Worm (Caenorhabditis elegans): ENCODE results near the gene F56D6.21.

F56D6.21 gene

ce11 chrIV:3892027-3892426, 12.7 kb upstream of the F56D6.21 start, which contains the start of gene F56D6.9:
F56D6.9 (plus strand) TSS chrIV:3892327.
- TF ChIP-seq unc-62 (GFP tag; optimal IDR thresholded peaks at IDR 0.05): no peak
- no peak for TF ChIP-seq fkh-3 (tag; optimal IDR thresholded peaks at IDR 0.05)
- TF ChIP-seq unc-130 (GFP tag; optimal IDR thresholded peaks at IDR 0.05): no peak
- TF ChIP-seq sdz-38 (tag; optimal IDR thresholded peaks at IDR 0.05): no peak
- no peak for TF ChIP-seq ZK185.1 (tag; optimal IDR thresholded peaks at IDR 0.05; ENCODE audit: poor library complexity, severe bottlenecking)
- no peak for TF ChIP-seq nhr-90 (tag; optimal IDR thresholded peaks at IDR 0.05)
- TF ChIP-seq akir-1 (GFP tag; optimal IDR thresholded peaks at IDR 0.05): no peak

- TF ChIP-seq hrde-1 (tag; optimal IDR thresholded peaks at IDR 0.05; ENCODE audit: borderline replicate concordance) (no peak), F49E8.2 (tag; optimal IDR thresholded peaks at IDR 0.05; ENCODE audit: insufficient read depth) (no peak), Y95B8A.8 (GFP tag; IDR thresholded peaks at IDR 0.05) (no peak), hlh-26 (GFP tag; conservative IDR thresholded peaks at IDR 0.05) (no peak), ceh-40 (GFP tag; IDR thresholded peaks at IDR 0.05) (no peak), tlf-1 (GFP tag; optimal IDR thresholded peaks at IDR 0.05) (no peak), mes-4 (tag; optimal IDR thresholded peaks at IDR 0.05) (no peak), rec-8 (tag; optimal IDR thresholded peaks at IDR 0.05) (no peak), F55B11.4 (tag; optimal IDR thresholded peaks at IDR 0.05; ENCODE audit: borderline replicate concordance, insufficient read depth) (no peak), B0336.3 (GFP tag; IDR thresholded peaks at IDR 0.05) (no peak), attf-5 (GFP tag; optimal IDR thresholded peaks at IDR 0.05) (no peak), dpl-1 (GFP tag; optimal IDR thresholded peaks at IDR 0.05) (no peak), lsy-27 (tag; optimal IDR thresholded peaks at IDR 0.05; ENCODE audit: borderline replicate concordance, insufficient read depth) (no peak), let-526 (GFP tag; IDR thresholded peaks at IDR 0.05) (no peak), ekl-4 (GFP tag; IDR thresholded peaks at IDR 0.05) (no peak), athp-1 (tag; optimal IDR thresholded peaks at IDR 0.05) (no peak)
These were observed 10.7 kb upstream of the F56D6.21 start, which contains the start of gene F56D6.8 for ce11 chrIV:3894004-3894480. F56D6.8 (minus strand) TSS chrIV:3894430.

ce11 chrIV:3894770-3895169, 9.9 kb upstream of the F56D6.21 start, which contains the start of gene dct-8:
dct-8 (plus strand) TSS chrIV:3895070.
- TF ChIP-seq madf-8 (GFP tag; conservative IDR thresholded peaks at IDR 0.05): no peak
- TF ChIP-seq tbx-9 (tag; optimal IDR thresholded peaks at IDR 0.05; ENCODE audit: borderline replicate concordance): no peak
- TF ChIP-seq unc-62 (GFP tag; optimal IDR thresholded peaks at IDR 0.05): no peak
- TF ChIP-seq D2030.7 (GFP tag; IDR thresholded peaks at IDR 0.05): no peak
- no peak for TF ChIP-seq atf-7 (tag; optimal IDR thresholded peaks at IDR 0.05)
- TF ChIP-seq hmg-1.2 (GFP tag; IDR thresholded peaks at IDR 0.05): no peak
- no peak for TF ChIP-seq Y56A3A.18 (GFP tag; IDR thresholded peaks at IDR 0.05)
- no peak for TF ChIP-seq dpff-1 (tag; optimal IDR thresholded peaks at IDR 0.05)
- no peak for TF ChIP-seq hmg-20 (GFP tag; IDR thresholded peaks at IDR 0.05)
- TF ChIP-seq B0336.3 (GFP tag; IDR thresholded peaks at IDR 0.05): no peak
- no peak for TF ChIP-seq Y79H2A.3 (GFP tag; conservative IDR thresholded peaks at IDR 0.05)
- TF ChIP-seq lin-35 (GFP tag; optimal IDR thresholded peaks at IDR 0.05): no peak
- TF ChIP-seq fkh-3 (tag; optimal IDR thresholded peaks at IDR 0.05): no peak
- no peak for TF ChIP-seq gei-17 (GFP tag; optimal IDR thresholded peaks at IDR 0.05)
- TF ChIP-seq ekl-4 (GFP tag; IDR thresholded peaks at IDR 0.05): no peak
- TF ChIP-seq snpc-1.1 (tag; optimal IDR thresholded peaks at IDR 0.05; ENCODE audit: insufficient read depth): no peak
- TF ChIP-seq ceh-91 (GFP tag; IDR thresholded peaks at IDR 0.05): no peak
